Fruit fly (Drosophila melanogaster) whole organism, adult: ENCODE results near the gene pHCl-2.
A peak's percentile ranks its signal among the peaks of the same experiment; 100 is the strongest.

Source experiments
- CG14711 ChIP-seq: fragments of 200-800 bp; sonication (Bioruptor generic); optimal IDR thresholded peaks from 2 replicates; lab custom pipeline; 2018; ENCODE audit warnings: missing biosample characterization, mild to moderate bottlenecking, missing genetic modification characterization, moderate library complexity
- kay ChIP-seq: fragments of 200-800 bp; sonication (Bioruptor generic); peaks from one replicate; lab custom pipeline; 2016; ENCODE audit warnings: missing biosample characterization, missing genetic modification characterization, borderline replicate concordance
- tj ChIP-seq: fragments of 200-800 bp; sonication (Bioruptor generic); optimal IDR thresholded peaks from 3 replicates; lab custom pipeline; 2017; ENCODE audit warnings: missing biosample characterization, mild to moderate bottlenecking, missing genetic modification characterization, moderate library complexity
- toe ChIP-seq: fragments of 200-800 bp; sonication (Bioruptor generic); optimal IDR thresholded peaks from 2 replicates; lab custom pipeline; 2016; ENCODE audit warnings: missing biosample characterization, missing genetic modification characterization

- TF ChIP-seq tj (GFP tag; lab: Kevin White, UChicago) (peak; percentile 94), CG14711 (no peak), toe (GFP tag; lab: Kevin White, UChicago) (no peak), kay (GFP tag; lab: Kevin White, UChicago) (no peak)
These were observed 15.3 kb upstream of the pHCl-2 start for dm6 chr3R:31320483-31320882.
